Worm (Caenorhabditis elegans): Measurements from ENCODE around the gene srg-1.

- TF ChIP-seq C38D4.7 (GFP tag; optimal IDR thresholded peaks at IDR 0.05) (no peak), ceh-48 (tag; optimal IDR thresholded peaks at IDR 0.05) (no peak), unc-3 (GFP tag; conservative IDR thresholded peaks at IDR 0.05) (no peak), unc-3 (tag; optimal IDR thresholded peaks at IDR 0.05) (no peak), pag-3 (tag; optimal IDR thresholded peaks at IDR 0.05; ENCODE audit: borderline replicate concordance) (no peak), zip-5 (tag; optimal IDR thresholded peaks at IDR 0.05) (no peak), gmeb-2 (tag; optimal IDR thresholded peaks at IDR 0.05) (no peak), lim-6 (tag; optimal IDR thresholded peaks at IDR 0.05) (no peak), F13H6.1 (tag; optimal IDR thresholded peaks at IDR 0.05) (no peak), elt-2 (tag; optimal IDR thresholded peaks at IDR 0.05) (no peak), ama-1 (optimal IDR thresholded peaks at IDR 0.05) (no peak), T23F11.4 (GFP tag; optimal IDR thresholded peaks at IDR 0.05) (no peak), sox-4 (tag; optimal IDR thresholded peaks at IDR 0.05) (no peak), hlh-15 (tag; optimal IDR thresholded peaks at IDR 0.05) (no peak), rnt-1 (tag; optimal IDR thresholded peaks at IDR 0.05) (no peak)
Measured at ce11 chrIII:6264447-6264846, 6.3 kb upstream of the srg-1 start, which contains the start of gene srg-5.
